Worm (Caenorhabditis elegans) whole organism, L2 larva: ENCODE results near the gene mdt-9.

ENCODE experiments used
- elt-3 ChIP-seq: sonication (generic microtip); optimal IDR thresholded peaks from 2 replicates; lab custom pipeline; 2017; ENCODE audit warnings: missing biosample characterization, missing genetic modification characterization
- nhr-12 ChIP-seq: fragments of 150-350 bp; optimal IDR thresholded peaks from 2 replicates; lab custom pipeline; 2014; ENCODE audit warnings: missing biosample characterization, missing genetic modification characterization

ce11 chrIV:13358488-13358887 lies 27.7 kb upstream of the mdt-9 start, which contains the start of gene W02A2.8:
- TF ChIP-seq elt-3: no peak
- no peak for TF ChIP-seq nhr-12 (tag; lab: Kevin White, UChicago)
